Worm (Caenorhabditis elegans) whole organism, L4 larva: Measurements from ENCODE around the gene C05G5.5.

ENCODE experiments used
- D1046.2 ChIP-seq: fragments of 200-800 bp; sonication (Bioruptor generic); IDR thresholded peaks from 2 replicates; pipeline ENCODE4 v1.3.6; 2022; ENCODE audit warnings: missing genetic modification characterization, missing compliant biosample characterization
- Y5F2A.4 ChIP-seq: fragments of 200-800 bp; sonication (Bioruptor generic); optimal IDR thresholded peaks from 2 replicates; lab custom pipeline; 2018; ENCODE audit warnings: mild to moderate bottlenecking, missing genetic modification characterization, missing compliant biosample characterization
- aha-1 ChIP-seq: fragments of 150-350 bp; peaks from one replicate; lab custom pipeline; 2014; ENCODE audit warnings: missing biosample characterization, missing genetic modification characterization
- ama-1 ChIP-seq: fragments of 150-350 bp; optimal IDR thresholded peaks from 2 replicates; lab custom pipeline; 2014; ENCODE audit warnings: inconsistent platforms, mixed read lengths
- ceh-28 ChIP-seq: fragments of 150-350 bp; optimal IDR thresholded peaks from 2 replicates; lab custom pipeline; 2014; ENCODE audit warnings: missing biosample characterization, missing genetic modification reagents, missing genetic modification characterization
- ceh-44 ChIP-seq: fragments of 200-800 bp; sonication (Bioruptor generic); IDR thresholded peaks from 2 replicates; pipeline ENCODE4 v1.3.6; 2022; ENCODE audit warnings: missing genetic modification reagents, missing genetic modification characterization, missing compliant biosample characterization
- ces-1 ChIP-seq: fragments of 150-350 bp; sonication (generic microtip); optimal IDR thresholded peaks from 4 replicates; lab custom pipeline; 2014; ENCODE audit warnings: missing biosample characterization, missing genetic modification reagents, missing genetic modification characterization
- daf-12 ChIP-seq: fragments of 150-350 bp; optimal IDR thresholded peaks from 2 replicates; lab custom pipeline; 2014; ENCODE audit warnings: missing biosample characterization, missing genetic modification reagents, missing genetic modification characterization
- daf-19 ChIP-seq: fragments of 200-800 bp; sonication (Bioruptor generic); conservative IDR thresholded peaks from 2 replicates; pipeline ENCODE4 v1.3.6; 2022; ENCODE audit warnings: missing genetic modification characterization, missing compliant biosample characterization
- dmd-6 ChIP-seq: fragments of 200-800 bp; sonication (Bioruptor generic); IDR thresholded peaks from 2 replicates; pipeline ENCODE4 v1.3.6; 2022; ENCODE audit warnings: missing genetic modification reagents, missing genetic modification characterization, missing compliant biosample characterization
- dpl-1 ChIP-seq: fragments of 150-350 bp; optimal IDR thresholded peaks from 2 replicates; lab custom pipeline; 2014; ENCODE audit warnings: missing biosample characterization, missing genetic modification reagents, missing genetic modification characterization
- egl-43 ChIP-seq: fragments of 200-800 bp; sonication (Bioruptor generic); IDR thresholded peaks from 2 replicates; pipeline ENCODE4 v1.3.6; 2022; ENCODE audit warnings: missing genetic modification reagents, missing genetic modification characterization, missing compliant biosample characterization
- hif-1 ChIP-seq, 2 experiments: sonication (generic microtip); optimal IDR thresholded peaks; 2 replicates each; lab custom pipeline; 2016 to 2017; ENCODE audit warnings: missing compliant biosample characterization in 2 of 2, missing genetic modification characterization in 2 of 2, missing genetic modification reagents in 2 of 2, missing genotype in 2 of 2, mild to moderate bottlenecking in 1 of 2
- hlh-11 ChIP-seq: fragments of 200-800 bp; sonication (Bioruptor generic); optimal IDR thresholded peaks from 2 replicates; lab custom pipeline; 2018; ENCODE audit warnings: mild to moderate bottlenecking, missing genetic modification characterization, missing compliant biosample characterization
- lim-7 ChIP-seq: fragments of 200-800 bp; sonication (Bioruptor generic); IDR thresholded peaks from 2 replicates; pipeline ENCODE4 v1.3.6; 2022; ENCODE audit warnings: missing genetic modification characterization, missing compliant biosample characterization
- lin-1 ChIP-seq: fragments of 200-800 bp; sonication (Bioruptor generic); IDR thresholded peaks from 2 replicates; pipeline ENCODE4 v1.3.6; 2022; ENCODE audit warnings: missing genetic modification reagents, missing genetic modification characterization, missing compliant biosample characterization
- lin-29 ChIP-seq: fragments of 200-800 bp; sonication (Bioruptor generic); IDR thresholded peaks from 2 replicates; pipeline ENCODE4 v1.3.6; 2022; ENCODE audit warnings: missing genetic modification reagents, missing genetic modification characterization, missing compliant biosample characterization
- lin-38 ChIP-seq: fragments of 200-800 bp; sonication (Bioruptor generic); IDR thresholded peaks from 2 replicates; pipeline ENCODE4 v1.3.6; 2022; ENCODE audit warnings: missing genetic modification reagents, missing genetic modification characterization, missing compliant biosample characterization
- lir-3 ChIP-seq: sonication (generic microtip); optimal IDR thresholded peaks from 2 replicates; lab custom pipeline; 2016; ENCODE audit warnings: mild to moderate bottlenecking, missing genetic modification characterization, missing compliant biosample characterization
- lsy-2 ChIP-seq, 2 experiments: fragments of 150-350 bp in 1 of 2; sonication (generic microtip) in 1 of 2; optimal IDR thresholded peaks; 2 replicates each; lab custom pipeline; 2014 to 2017; ENCODE audit warnings: missing biosample characterization in 2 of 2, missing genetic modification characterization in 2 of 2
- madf-5 ChIP-seq, 2 experiments: fragments of 200-800 bp; sonication (Bioruptor generic); IDR thresholded peaks; 2 replicates each; pipeline ENCODE4 v1.3.6; 2022; ENCODE audit warnings: missing compliant biosample characterization in 2 of 2, missing genetic modification characterization in 2 of 2
- mdl-1 ChIP-seq, 2 experiments: fragments of 150-350 bp in 1 of 2; sonication (generic microtip) in 1 of 2; optimal IDR thresholded peaks; 2 replicates each; lab custom pipeline; 2014 to 2017; ENCODE audit warnings: missing biosample characterization in 2 of 2, missing genetic modification characterization in 2 of 2
- mep-1 ChIP-seq: fragments of 150-350 bp; sonication (generic microtip); optimal IDR thresholded peaks from 3 replicates; lab custom pipeline; 2014; ENCODE audit warnings: missing biosample characterization, missing genetic modification characterization
- nhr-25 ChIP-seq: sonication (generic microtip); optimal IDR thresholded peaks from 2 replicates; lab custom pipeline; 2017; ENCODE audit warnings: missing genetic modification characterization, mild to moderate bottlenecking, missing compliant biosample characterization, antibody characterized with exemption, moderate library complexity, borderline replicate concordance; ENCODE audit not compliant: insufficient read depth
- nhr-28 ChIP-seq: fragments of 150-350 bp; optimal IDR thresholded peaks from 2 replicates; lab custom pipeline; 2014; ENCODE audit warnings: missing biosample characterization, missing genetic modification characterization
- nhr-42 ChIP-seq: fragments of 200-800 bp; sonication (Bioruptor generic); IDR thresholded peaks from 2 replicates; pipeline ENCODE4 v1.3.6; 2022; ENCODE audit warnings: missing genetic modification characterization, missing compliant biosample characterization
- nhr-48 ChIP-seq: sonication (generic microtip); optimal IDR thresholded peaks from 2 replicates; lab custom pipeline; 2016; ENCODE audit warnings: mild to moderate bottlenecking, missing genetic modification characterization, missing compliant biosample characterization
- nhr-76 ChIP-seq: fragments of 150-350 bp; optimal IDR thresholded peaks from 2 replicates; lab custom pipeline; 2014; ENCODE audit warnings: missing biosample characterization, missing genetic modification characterization
- nhr-77 ChIP-seq: fragments of 150-350 bp; optimal IDR thresholded peaks from 2 replicates; lab custom pipeline; 2014; ENCODE audit warnings: missing biosample characterization, missing genetic modification characterization
- pqm-1 ChIP-seq: sonication (generic microtip); optimal IDR thresholded peaks from 2 replicates; lab custom pipeline; 2017; ENCODE audit warnings: missing biosample characterization, missing genetic modification characterization
- rbr-2 ChIP-seq: sonication (generic microtip); optimal IDR thresholded peaks from 2 replicates; lab custom pipeline; 2016; ENCODE audit warnings: missing genotype, missing genetic modification characterization, missing compliant biosample characterization
- saeg-2 ChIP-seq: fragments of 200-800 bp; sonication (Bioruptor generic); IDR thresholded peaks from 2 replicates; pipeline ENCODE4 v1.3.6; 2022; ENCODE audit warnings: missing genetic modification reagents, missing genetic modification characterization, missing compliant biosample characterization
- spr-1 ChIP-seq: sonication (generic microtip); optimal IDR thresholded peaks from 2 replicates; lab custom pipeline; 2016; ENCODE audit warnings: mild to moderate bottlenecking, missing genetic modification characterization, missing compliant biosample characterization
- tra-1 ChIP-seq: fragments of 200-800 bp; sonication (Bioruptor generic); IDR thresholded peaks from 2 replicates; pipeline ENCODE4 v1.3.6; 2022; ENCODE audit warnings: missing genetic modification reagents, missing genetic modification characterization, missing compliant biosample characterization
- unc-62 ChIP-seq, 3 experiments: fragments of 150-350 bp in 1 of 3; sonication (generic microtip); optimal IDR thresholded peaks in 2 of 3; peaks in 1 of 3; 1 replicate in 1 of 3; 2 replicates in 2 of 3; lab custom pipeline; 2014 to 2017; ENCODE audit warnings: missing biosample characterization in 3 of 3, missing genetic modification characterization in 3 of 3, missing genetic modification reagents in 3 of 3, missing genotype in 1 of 3
- zfp-2 ChIP-seq: sonication (generic microtip); optimal IDR thresholded peaks from 2 replicates; lab custom pipeline; 2016; ENCODE audit warnings: mild to moderate bottlenecking, missing genetic modification characterization, missing compliant biosample characterization
- zfp-3 ChIP-seq: fragments of 200-800 bp; sonication (Bioruptor generic); conservative IDR thresholded peaks from 2 replicates; pipeline ENCODE4 v1.3.6; 2022; ENCODE audit warnings: missing genetic modification reagents, missing genetic modification characterization, missing compliant biosample characterization

Gene C05G5.5

ce11 chrX:14804706-14805105 lies 43.8 kb upstream of the C05G5.5 start (continued):
- TF ChIP-seq ceh-44 (GFP tag; lab: Robert Waterston, UW) (peak; percentile 39; the same call in 1 of the 2 replicates), hif-1 (tag; optimal IDR thresholded peaks at IDR 0.05; lab: Kevin White, UChicago) (peak in 1 of 2 experiments; percentile 29), nhr-42 (peak; percentile 74; the same call in 1 of the 2 replicates)
- TF ChIP-seq, all 104 proteins: peak for 60

DNA sequence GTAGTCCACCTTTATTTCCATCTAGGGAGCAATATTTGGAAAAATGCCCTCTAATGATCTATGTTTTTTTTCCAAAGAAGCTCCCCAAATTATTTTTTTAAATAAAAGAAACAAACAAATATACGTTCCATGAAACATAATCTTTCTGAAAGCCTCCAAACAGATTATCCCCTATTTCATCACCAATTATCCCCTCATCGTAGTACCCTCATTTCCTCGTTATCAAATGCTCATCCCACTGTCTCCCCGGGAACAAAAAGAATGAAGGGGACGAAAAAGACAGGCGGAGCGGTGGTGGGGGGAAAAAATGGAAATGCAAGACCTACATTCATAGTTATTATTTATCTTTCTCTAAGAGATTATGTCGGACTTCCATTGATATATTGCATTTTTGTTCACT lies 36.5 kb upstream of the C05G5.5 start:
- TF ChIP-seq nhr-25 (tag; lab: Kevin White, UChicago) (no peak), aha-1 (tag; lab: Kevin White, UChicago) (peak; percentile 28)

DNA sequence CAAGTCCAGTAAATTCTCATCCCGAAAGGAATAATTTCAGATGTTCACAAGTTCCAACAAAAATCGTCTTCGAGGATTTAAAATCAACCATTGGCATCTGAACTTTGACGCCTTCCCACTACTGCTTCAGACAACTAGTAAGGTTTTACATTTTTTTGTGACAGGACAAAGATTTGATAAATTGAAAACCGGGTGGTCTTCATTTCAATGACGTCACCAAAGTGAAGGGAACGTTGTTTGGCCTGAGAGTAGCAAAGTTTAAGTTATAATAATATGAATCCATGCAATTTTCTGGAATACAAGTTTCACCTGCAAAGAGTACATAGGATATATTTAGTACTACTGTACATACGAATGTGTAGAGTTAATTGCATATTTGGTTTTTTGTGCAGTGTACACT lies 33.2 kb upstream of the C05G5.5 start:
- TF ChIP-seq lir-3 (no peak), lsy-2 (tag; optimal IDR thresholded peaks at IDR 0.05; lab: Kevin White, UChicago) (no peak), aha-1 (tag; lab: Kevin White, UChicago) (peak; percentile 95), unc-62 (GFP tag; optimal IDR thresholded peaks at IDR 0.05 in 1 of 2; lab: Kevin White, UChicago) (peak in 1 of 2 experiments; percentile 36), unc-62 (tag; optimal IDR thresholded peaks at IDR 0.05; lab: Kevin White, UChicago) (no peak)

ce11 chrX:14793198-14793747 lies 32.4 kb upstream of the C05G5.5 start, which contains the start of gene sprr-2:
Gene sprr-2, plus strand, starts transcription at chrX:14793445.
- TF ChIP-seq tra-1 (GFP tag; lab: Robert Waterston, UW) (0 out of 2 replicates have a peak, but pooled peaks have one; percentile 30), zfp-2 (tag; lab: Kevin White, UChicago) (no peak), saeg-2 (GFP tag; lab: Robert Waterston, UW) (0 out of 2 replicates have a peak, but pooled peaks have one; percentile 12), madf-5 (GFP tag; IDR thresholded peaks at IDR 0.05; lab: Robert Waterston, UW) (no peak), lin-29 (GFP tag; lab: Robert Waterston, UW) (0 out of 2 replicates have a peak, but pooled peaks have one; percentile 9), nhr-48 (tag; lab: Kevin White, UChicago) (peak; percentile 42), pqm-1 (tag; lab: Kevin White, UChicago) (no peak), nhr-76 (tag; lab: Kevin White, UChicago) (no peak), daf-12 (no peak), dmd-6 (no peak), dpl-1 (GFP tag; lab: Kevin White, UChicago) (no peak), lin-1 (GFP tag; lab: Robert Waterston, UW) (no peak), aha-1 (tag; lab: Kevin White, UChicago) (peak; percentile 38), ceh-28 (no peak), ces-1 (GFP tag; lab: Kevin White, UChicago) (no peak), spr-1 (tag; lab: Kevin White, UChicago) (no peak), daf-19 (no peak), lim-7 (GFP tag; lab: Robert Waterston, UW) (0 out of 2 replicates have a peak, but pooled peaks have one; percentile 36), mdl-1 (tag; optimal IDR thresholded peaks at IDR 0.05; lab: Kevin White, UChicago) (no peak)

DNA sequence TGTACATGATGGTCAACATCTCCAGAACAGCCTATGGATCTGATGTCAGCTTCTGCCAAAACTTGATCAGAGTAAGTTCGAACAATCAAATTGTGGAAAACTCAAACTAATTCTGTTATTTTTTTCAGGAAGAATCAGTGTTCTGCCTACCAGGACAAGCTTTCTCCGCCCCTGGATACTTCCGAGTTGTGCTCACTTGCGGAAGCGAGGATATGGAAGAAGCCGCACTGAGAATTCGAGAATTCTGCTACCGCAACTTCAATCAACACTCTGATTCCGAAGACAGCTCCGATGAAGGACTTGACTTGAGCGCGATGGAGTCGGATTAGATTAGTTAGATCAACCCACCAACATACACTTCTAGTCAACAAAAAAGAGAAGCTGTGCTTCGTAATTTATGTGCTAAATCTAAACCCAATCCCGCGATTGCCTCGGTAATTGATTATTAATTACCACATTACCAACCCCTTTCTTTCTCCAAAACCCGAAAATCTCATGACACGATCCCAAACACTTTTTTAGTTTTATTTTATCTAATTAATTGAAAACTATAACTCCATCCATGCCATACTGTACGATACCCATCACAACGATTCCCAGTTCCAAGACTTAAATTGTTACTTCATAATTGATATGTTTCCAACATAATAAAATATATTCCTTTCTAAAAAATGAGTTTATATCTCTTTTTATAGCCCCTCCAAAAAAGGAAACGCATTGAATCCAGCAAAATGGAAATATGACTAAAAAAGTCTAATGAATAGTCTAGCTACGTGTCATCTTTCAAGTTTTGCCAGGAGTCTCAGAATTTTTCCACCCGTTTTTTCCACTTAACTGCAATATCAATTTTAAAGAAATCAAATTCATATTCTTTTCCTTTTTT lies 31.6 kb upstream of the C05G5.5 start:
- TF ChIP-seq ceh-28 = no peak
- no peak for TF ChIP-seq Y5F2A.4 (GFP tag; lab: Kevin White, UChicago)
- 0 out of 2 replicates have a peak, but pooled peaks have one; percentile 65 for TF ChIP-seq D1046.2 (GFP tag; lab: Robert Waterston, UW)
- peak; percentile 47 for TF ChIP-seq nhr-28 (tag; lab: Kevin White, UChicago)
- peak; percentile 75 for TF ChIP-seq nhr-77 (tag; lab: Kevin White, UChicago)
- TF ChIP-seq hlh-11 (tag; lab: Kevin White, UChicago) = no peak
- no peak for TF ChIP-seq mdl-1 (tag; optimal IDR thresholded peaks at IDR 0.05; lab: Kevin White, UChicago)
- peak; percentile 10; the same call in 1 of the 2 replicates for TF ChIP-seq dmd-6
- TF ChIP-seq lin-38 (GFP tag; lab: Robert Waterston, UW) = 0 out of 2 replicates have a peak, but pooled peaks have one; percentile 8
- peak; percentile 7 for TF ChIP-seq mep-1 (tag; lab: Kevin White, UChicago)
- TF ChIP-seq unc-62 (GFP tag; optimal IDR thresholded peaks at IDR 0.05 in 1 of 2; lab: Kevin White, UChicago) = peak in 1 of 2 experiments; percentile 76
- no peak for TF ChIP-seq unc-62 (tag; optimal IDR thresholded peaks at IDR 0.05; lab: Kevin White, UChicago)
- no peak for TF ChIP-seq spr-1 (tag; lab: Kevin White, UChicago)
- no peak for TF ChIP-seq egl-43 (GFP tag; lab: Robert Waterston, UW)
- peak; percentile 75; the same call in 1 of the 2 replicates for TF ChIP-seq zfp-3 (GFP tag; lab: Robert Waterston, UW)
- no peak for TF ChIP-seq rbr-2 (tag; lab: Kevin White, UChicago)
- TF ChIP-seq ama-1 (lab: Kevin White, UChicago) = peak; percentile 12
